Worm (Caenorhabditis elegans) whole organism, mixed stage, embryonic: ENCODE measurements around the gene msp-56.

Experiments used
- elt-1 ChIP-seq: sonication (generic microtip); optimal IDR thresholded peaks from 2 replicates; lab custom pipeline; 2017; ENCODE audit warnings: missing genetic modification characterization, mild to moderate bottlenecking, missing compliant biosample characterization, antibody characterized with exemption, moderate library complexity, borderline replicate concordance; ENCODE audit not compliant: insufficient read depth
- mep-1 ChIP-seq: fragments of 150-350 bp; optimal IDR thresholded peaks from 2 replicates; lab custom pipeline; 2017; ENCODE audit warnings: missing biosample characterization, missing genetic modification reagents, missing genetic modification characterization, inconsistent platforms
- nhr-12 ChIP-seq: fragments of 150-350 bp; optimal IDR thresholded peaks from 2 replicates; lab custom pipeline; 2014; ENCODE audit warnings: missing biosample characterization, missing genetic modification characterization

- TF ChIP-seq mep-1 (no peak), elt-1 (no peak), nhr-12 (tag; lab: Kevin White, UChicago) (no peak)
Measured at ce11 chrIV:9798307-9798706, 43.0 kb upstream of the msp-56 start.
